Worm (Caenorhabditis elegans) whole organism, L3 larva: Measurements from ENCODE around the gene R09H10.1.
A peak's percentile ranks its signal among the peaks of the same experiment; 100 is the strongest.

Experiments
- R02D3.7 ChIP-seq: fragments of 150-350 bp; optimal IDR thresholded peaks from 2 replicates; lab custom pipeline; 2014; ENCODE audit warnings: missing biosample characterization, missing genetic modification characterization
- ZK546.5 ChIP-seq: sonication (generic microtip); optimal IDR thresholded peaks from 2 replicates; lab custom pipeline; 2017; ENCODE audit warnings: missing biosample characterization, missing genetic modification characterization
- ama-1 ChIP-seq: fragments of 150-350 bp; optimal IDR thresholded peaks from 2 replicates; lab custom pipeline; 2018
- ceh-16 ChIP-seq: sonication (generic microtip); optimal IDR thresholded peaks from 2 replicates; lab custom pipeline; 2017; ENCODE audit warnings: missing biosample characterization, missing genetic modification characterization
- ceh-28 ChIP-seq: fragments of 150-350 bp; optimal IDR thresholded peaks from 2 replicates; lab custom pipeline; 2014; ENCODE audit warnings: missing biosample characterization, missing genetic modification reagents, missing genetic modification characterization
- ceh-82 ChIP-seq: fragments of 150-350 bp; optimal IDR thresholded peaks from 2 replicates; lab custom pipeline; 2014; ENCODE audit warnings: missing biosample characterization, missing genetic modification characterization
- egl-27 ChIP-seq: sonication (generic microtip); optimal IDR thresholded peaks from 4 replicates; lab custom pipeline; 2017; ENCODE audit warnings: missing biosample characterization, missing genetic modification reagents, missing genetic modification characterization
- elt-1 ChIP-seq: fragments of 150-350 bp; optimal IDR thresholded peaks from 2 replicates; lab custom pipeline; 2014; ENCODE audit warnings: missing biosample characterization, missing genetic modification characterization
- elt-2 ChIP-seq: sonication (generic microtip); optimal IDR thresholded peaks from 2 replicates; lab custom pipeline; 2016; ENCODE audit warnings: missing genetic modification reagents, mild to moderate bottlenecking, missing genetic modification characterization, missing compliant biosample characterization
- elt-3 ChIP-seq, 3 experiments: fragments of 150-350 bp in 1 of 3; sonication (generic microtip) in 2 of 3; optimal IDR thresholded peaks; 2 replicates in 2 of 3; 4 replicates in 1 of 3; lab custom pipeline; 2014 to 2017; ENCODE audit warnings: missing biosample characterization in 3 of 3, missing genetic modification characterization in 3 of 3
- eor-1 ChIP-seq, 2 experiments: fragments of 150-350 bp; optimal IDR thresholded peaks; 2 replicates each; lab custom pipeline; 2014 to 2018; ENCODE audit warnings: missing biosample characterization in 2 of 2, missing genetic modification characterization in 2 of 2
- fkh-2 ChIP-seq: fragments of 150-350 bp; optimal IDR thresholded peaks from 2 replicates; lab custom pipeline; 2014; ENCODE audit warnings: missing biosample characterization, missing genetic modification reagents, missing genetic modification characterization
- hmg-11 ChIP-seq: sonication (generic microtip); optimal IDR thresholded peaks from 2 replicates; lab custom pipeline; 2016; ENCODE audit warnings: missing genetic modification characterization, missing compliant biosample characterization
- jun-1 ChIP-seq: fragments of 150-350 bp; optimal IDR thresholded peaks from 2 replicates; lab custom pipeline; 2014; ENCODE audit warnings: missing biosample characterization, missing genetic modification reagents, missing genetic modification characterization
- lin-15B ChIP-seq: fragments of 150-350 bp; optimal IDR thresholded peaks from 2 replicates; lab custom pipeline; 2014; ENCODE audit warnings: missing biosample characterization, missing genetic modification characterization
- lsy-12 ChIP-seq: sonication (generic microtip); optimal IDR thresholded peaks from 2 replicates; lab custom pipeline; 2016; ENCODE audit warnings: mild to moderate bottlenecking, missing genetic modification characterization, missing compliant biosample characterization
- mdl-1 ChIP-seq: fragments of 150-350 bp; optimal IDR thresholded peaks from 2 replicates; lab custom pipeline; 2014; ENCODE audit warnings: missing biosample characterization, missing genetic modification characterization
- nfya-1 ChIP-seq: sonication (generic microtip); optimal IDR thresholded peaks from 2 replicates; lab custom pipeline; 2017; ENCODE audit warnings: missing genetic modification characterization, mild to moderate bottlenecking, missing compliant biosample characterization, antibody characterized with exemption, moderate library complexity; ENCODE audit not compliant: insufficient read depth
- nhr-11 ChIP-seq: fragments of 150-350 bp; optimal IDR thresholded peaks from 2 replicates; lab custom pipeline; 2014; ENCODE audit warnings: missing biosample characterization, missing genetic modification characterization
- nhr-12 ChIP-seq: fragments of 150-350 bp; optimal IDR thresholded peaks from 2 replicates; lab custom pipeline; 2014; ENCODE audit warnings: missing biosample characterization, missing genetic modification characterization
- nhr-23 ChIP-seq: fragments of 150-350 bp; optimal IDR thresholded peaks from 2 replicates; lab custom pipeline; 2014; ENCODE audit warnings: missing biosample characterization, missing genetic modification reagents, missing genetic modification characterization
- nhr-237 ChIP-seq: fragments of 150-350 bp; optimal IDR thresholded peaks from 2 replicates; lab custom pipeline; 2014; ENCODE audit warnings: missing biosample characterization, missing genetic modification characterization
- nhr-25 ChIP-seq: sonication (generic microtip); optimal IDR thresholded peaks from 2 replicates; lab custom pipeline; 2017; ENCODE audit warnings: missing biosample characterization, missing genetic modification characterization
- nhr-43 ChIP-seq: sonication (generic microtip); optimal IDR thresholded peaks from 2 replicates; lab custom pipeline; 2016; ENCODE audit warnings: mild to moderate bottlenecking, missing genetic modification characterization, missing compliant biosample characterization; ENCODE audit not compliant: poor library complexity, severe bottlenecking
- nhr-76 ChIP-seq: fragments of 150-350 bp; sonication (generic microtip); optimal IDR thresholded peaks from 5 replicates; lab custom pipeline; 2014; ENCODE audit warnings: missing biosample characterization, missing genetic modification characterization
- nhr-77 ChIP-seq: fragments of 150-350 bp; optimal IDR thresholded peaks from 2 replicates; lab custom pipeline; 2014; ENCODE audit warnings: missing biosample characterization, missing genetic modification characterization
- pha-4 ChIP-seq: fragments of 150-350 bp; optimal IDR thresholded peaks from 2 replicates; lab custom pipeline; 2014; ENCODE audit warnings: missing biosample characterization, missing genetic modification reagents, missing genetic modification characterization
- pqm-1 ChIP-seq: fragments of 150-350 bp; optimal IDR thresholded peaks from 2 replicates; lab custom pipeline; 2017; ENCODE audit warnings: missing biosample characterization, missing genetic modification characterization, inconsistent platforms
- sea-2 ChIP-seq: fragments of 150-350 bp; sonication (generic microtip); optimal IDR thresholded peaks from 4 replicates; lab custom pipeline; 2014; ENCODE audit warnings: missing biosample characterization, missing genetic modification reagents, missing genetic modification characterization
- skn-1 ChIP-seq: fragments of 150-350 bp; optimal IDR thresholded peaks from 2 replicates; lab custom pipeline; 2014; ENCODE audit warnings: missing biosample characterization, missing genetic modification characterization
- tbx-2 ChIP-seq: sonication (generic microtip); optimal IDR thresholded peaks from 2 replicates; lab custom pipeline; 2016; ENCODE audit warnings: mild to moderate bottlenecking, missing genetic modification characterization, missing compliant biosample characterization
- unc-39 ChIP-seq: sonication (generic microtip); optimal IDR thresholded peaks from 4 replicates; lab custom pipeline; 2017; ENCODE audit warnings: missing biosample characterization, missing genetic modification characterization
- unc-62 ChIP-seq: fragments of 150-350 bp; sonication (generic microtip); optimal IDR thresholded peaks from 4 replicates; lab custom pipeline; 2014; ENCODE audit warnings: missing biosample characterization, missing genetic modification reagents, missing genetic modification characterization
- zag-1 ChIP-seq: fragments of 150-350 bp; optimal IDR thresholded peaks from 2 replicates; lab custom pipeline; 2014; ENCODE audit warnings: missing biosample characterization, missing genetic modification characterization
- ztf-11 ChIP-seq: fragments of 150-350 bp; optimal IDR thresholded peaks from 2 replicates; lab custom pipeline; 2014; ENCODE audit warnings: missing biosample characterization, missing genetic modification characterization
- ztf-4 ChIP-seq: fragments of 150-350 bp; optimal IDR thresholded peaks from 2 replicates; lab custom pipeline; 2014; ENCODE audit warnings: missing biosample characterization, missing genetic modification characterization

Gene R09H10.1

DNA sequence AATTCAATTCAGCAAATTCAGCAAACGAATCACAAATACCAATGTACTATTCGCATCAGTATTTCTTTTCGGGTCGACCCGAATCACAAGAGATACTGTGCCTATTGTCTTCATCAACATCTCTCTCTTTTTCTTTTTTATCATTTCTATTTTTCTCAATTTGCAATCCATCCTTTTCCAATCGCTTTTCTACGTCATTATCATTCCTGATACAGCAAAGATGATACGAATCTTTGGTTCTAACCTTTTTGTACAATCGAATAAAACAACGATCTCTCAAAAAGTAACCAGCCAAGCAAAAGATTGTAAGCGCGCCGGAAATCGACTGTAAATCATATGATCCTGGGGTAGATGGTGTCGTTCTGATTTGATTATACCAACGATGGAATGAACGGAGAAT lies 9.8 kb downstream of the R09H10.1 start:
- TF ChIP-seq pha-4 (tag; lab: Kevin White, UChicago) (no peak), nhr-76 (tag; lab: Kevin White, UChicago) (no peak), nhr-12 (tag; lab: Kevin White, UChicago) (no peak), nhr-11 (tag; lab: Kevin White, UChicago) (no peak), eor-1 (tag; optimal IDR thresholded peaks at IDR 0.05; lab: Kevin White, UChicago) (no peak), lin-15B (tag; lab: Kevin White, UChicago) (no peak), hmg-11 (tag; lab: Kevin White, UChicago) (no peak), ztf-4 (no peak), sea-2 (GFP tag; lab: Kevin White, UChicago) (no peak), R02D3.7 (tag; lab: Kevin White, UChicago) (no peak), fkh-2 (tag; lab: Kevin White, UChicago) (no peak), unc-39 (tag; lab: Kevin White, UChicago) (no peak), pqm-1 (tag; lab: Kevin White, UChicago) (no peak), nfya-1 (tag; lab: Kevin White, UChicago) (no peak), unc-62 (no peak), elt-2 (no peak), mdl-1 (tag; lab: Kevin White, UChicago) (no peak), jun-1 (no peak), nhr-77 (tag; lab: Kevin White, UChicago) (no peak), ztf-11 (tag; lab: Kevin White, UChicago) (no peak)
- TF ChIP-seq, all 47 proteins: peak for 0

DNA sequence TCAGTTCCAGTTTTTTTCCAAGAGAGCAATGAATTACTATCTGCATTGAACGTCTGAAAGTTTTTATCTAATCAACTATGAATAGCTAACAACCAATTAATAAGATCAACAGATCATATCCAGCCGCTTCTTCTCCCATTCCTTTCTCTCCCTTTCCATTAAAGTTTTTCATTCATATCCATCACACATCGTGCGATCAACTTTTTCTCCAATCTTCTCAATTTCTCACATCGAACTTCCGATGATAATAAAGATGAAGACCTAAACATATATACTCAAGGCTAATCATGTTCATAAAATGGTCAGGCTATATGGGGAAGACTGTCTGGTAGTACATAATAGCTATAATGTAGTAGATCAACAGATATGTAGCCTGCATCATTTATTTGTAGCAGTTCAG lies 12.2 kb downstream of the R09H10.1 start:
- TF ChIP-seq hmg-11 (tag; lab: Kevin White, UChicago) (no peak), unc-39 (tag; lab: Kevin White, UChicago) (no peak), ztf-11 (tag; lab: Kevin White, UChicago) (no peak), tbx-2 (tag; lab: Kevin White, UChicago) (no peak), nhr-237 (tag; lab: Kevin White, UChicago) (no peak), nhr-23 (tag; lab: Kevin White, UChicago) (peak; percentile 5), nhr-25 (tag; lab: Kevin White, UChicago) (peak; percentile 36)

DNA sequence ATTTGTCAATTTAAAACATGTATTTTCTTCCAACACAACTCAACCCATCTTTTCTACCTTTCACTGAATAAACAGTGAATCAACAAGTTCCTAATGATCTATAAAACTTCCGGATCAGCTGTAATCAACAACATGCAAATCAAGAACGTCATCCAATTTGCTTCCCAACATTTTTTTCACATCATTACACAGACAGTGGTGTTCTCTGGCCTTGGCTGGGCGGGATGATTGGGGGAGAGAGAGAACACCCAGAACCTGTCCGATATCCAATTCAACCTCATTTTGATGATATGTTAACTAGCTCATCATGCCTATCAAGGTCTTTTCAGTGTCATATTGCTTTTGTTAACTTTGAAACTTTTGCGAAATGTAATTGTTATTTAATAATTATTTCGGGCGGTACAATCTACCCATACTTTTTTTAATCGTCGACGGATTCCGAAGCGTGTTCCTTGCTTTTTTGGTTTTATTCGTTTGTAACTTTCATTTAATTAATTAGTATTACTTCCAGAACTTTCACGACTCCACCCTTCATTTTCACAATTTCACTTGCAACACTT lies 14.9 kb downstream of the R09H10.1 start, which contains the start of gene ptr-14:
Gene ptr-14 (plus strand): TSS at position 510 of the 560 bp plus-strand sequence.
- TF ChIP-seq nhr-12 (tag; lab: Kevin White, UChicago) (no peak), lsy-12 (tag; lab: Kevin White, UChicago) (no peak), nhr-23 (tag; lab: Kevin White, UChicago) (peak; percentile 22), ama-1 (peak; percentile 11), unc-62 (no peak), unc-39 (tag; lab: Kevin White, UChicago) (no peak), ceh-16 (tag; lab: Kevin White, UChicago) (no peak), nfya-1 (tag; lab: Kevin White, UChicago) (no peak), sea-2 (GFP tag; lab: Kevin White, UChicago) (no peak), ceh-28 (no peak), elt-3 (tag; optimal IDR thresholded peaks at IDR 0.05; lab: Kevin White, UChicago) (no peak), nhr-43 (peak; percentile 53), elt-1 (no peak), egl-27 (no peak), ZK546.5 (tag; lab: Kevin White, UChicago) (no peak), zag-1 (no peak), pqm-1 (tag; lab: Kevin White, UChicago) (no peak), nhr-25 (tag; lab: Kevin White, UChicago) (peak; percentile 66), ztf-4 (no peak), skn-1 (tag; lab: Kevin White, UChicago) (no peak), ceh-82 (tag; lab: Kevin White, UChicago) (no peak), R02D3.7 (tag; lab: Kevin White, UChicago) (no peak), hmg-11 (tag; lab: Kevin White, UChicago) (no peak), ztf-11 (tag; lab: Kevin White, UChicago) (no peak), eor-1 (tag; optimal IDR thresholded peaks at IDR 0.05; lab: Kevin White, UChicago) (no peak), pha-4 (tag; lab: Kevin White, UChicago) (no peak), nhr-237 (tag; lab: Kevin White, UChicago) (no peak)
- TF ChIP-seq, all 47 proteins: peak for 4
